Worm (Caenorhabditis elegans) whole organism, early embryonic: ENCODE measurements around the gene srh-145.

Experiments
- ama-1 ChIP-seq: fragments of 150-350 bp; optimal IDR thresholded peaks from 2 replicates; lab custom pipeline; 2014
- hmg-4 ChIP-seq: fragments of 200-800 bp; sonication (Bioruptor generic); optimal IDR thresholded peaks from 2 replicates; lab custom pipeline; 2018; ENCODE audit warnings: mild to moderate bottlenecking, missing genetic modification characterization, missing compliant biosample characterization
- tbx-37 ChIP-seq: fragments of 200-800 bp; sonication (Bioruptor generic); conservative IDR thresholded peaks from 2 replicates; pipeline ENCODE4 v1.3.6; 2022; ENCODE audit warnings: missing genetic modification reagents, missing genetic modification characterization, missing compliant biosample characterization

DNA sequence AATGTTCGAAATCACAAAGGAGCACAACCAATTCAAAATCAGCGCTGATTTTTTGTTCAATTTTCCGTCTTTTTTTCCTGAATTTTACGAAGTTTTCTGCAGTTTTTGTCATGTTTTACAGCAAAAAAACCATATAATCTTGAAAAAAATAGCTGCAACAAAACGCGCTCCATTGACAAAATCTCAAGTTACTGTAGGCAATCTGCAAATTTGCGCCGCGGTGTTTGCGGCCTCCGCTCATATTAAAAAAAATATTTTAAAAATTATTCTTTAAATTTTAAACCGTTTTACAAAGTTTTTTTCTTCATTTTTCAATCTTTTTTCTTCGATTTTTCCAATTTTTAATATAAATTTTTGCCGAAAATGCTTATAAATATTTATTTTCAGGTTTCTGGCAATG lies 5.1 kb upstream of the srh-145 start:
- TF ChIP-seq ama-1 (lab: Kevin White, UChicago) (no peak), hmg-4 (GFP tag; lab: Kevin White, UChicago) (no peak), tbx-37 (GFP tag; lab: Robert Waterston, UW) (no peak)
